Fruit fly (Drosophila melanogaster) whole organism, embryonic: ENCODE measurements around the gene CG42798.
A peak's percentile ranks its signal among the peaks of the same experiment; 100 is the strongest.

Experiments used
- Aef1 ChIP-seq: fragments of 200-800 bp; sonication (Bioruptor generic); IDR thresholded peaks from 3 replicates; pipeline ENCODE4 v1.3.6; 2022; ENCODE audit warnings: missing biosample characterization, missing genetic modification characterization
- Bgb ChIP-seq: fragments of 200-800 bp; sonication (Bioruptor generic); IDR thresholded peaks from 2 replicates; pipeline ENCODE4 v1.3.6; 2022; ENCODE audit warnings: missing biosample characterization, missing genetic modification characterization; ENCODE audit not compliant: partially characterized antibody
- C15 ChIP-seq: fragments of 200-800 bp; sonication (Bioruptor generic); IDR thresholded peaks from 3 replicates; pipeline ENCODE4 v1.3.6; 2022; ENCODE audit warnings: missing biosample characterization, missing genetic modification characterization
- CG10147 ChIP-seq: fragments of 200-800 bp; sonication (Bioruptor generic); optimal IDR thresholded peaks from 2 replicates; lab custom pipeline; 2019; ENCODE audit warnings: missing biosample characterization, mild to moderate bottlenecking, missing genetic modification characterization, moderate library complexity
- CG10321 ChIP-seq: fragments of 200-800 bp; sonication (Bioruptor generic); IDR thresholded peaks from 2 replicates; pipeline ENCODE4 v1.3.6; 2022; ENCODE audit warnings: missing biosample characterization, missing genetic modification characterization
- CG10654 ChIP-seq: fragments of 200-800 bp; sonication (Bioruptor generic); optimal IDR thresholded peaks from 2 replicates; lab custom pipeline; 2016; ENCODE audit warnings: missing biosample characterization, missing genetic modification characterization
- CG12071 ChIP-seq: fragments of 200-800 bp; sonication (Bioruptor generic); optimal IDR thresholded peaks from 3 replicates; lab custom pipeline; 2018; ENCODE audit warnings: missing biosample characterization, mild to moderate bottlenecking, missing genetic modification characterization
- CG1233 ChIP-seq: fragments of 200-800 bp; sonication (Bioruptor generic); optimal IDR thresholded peaks from 4 replicates; lab custom pipeline; 2018; ENCODE audit warnings: missing biosample characterization, mild to moderate bottlenecking, missing genetic modification characterization
- CG12769 ChIP-seq: fragments of 200-800 bp; sonication (Bioruptor generic); optimal IDR thresholded peaks from 2 replicates; lab custom pipeline; 2019; ENCODE audit warnings: missing biosample characterization, mild to moderate bottlenecking, missing genetic modification characterization, moderate library complexity
- CG13624 ChIP-seq: fragments of 200-800 bp; sonication (Bioruptor generic); optimal IDR thresholded peaks from 2 replicates; lab custom pipeline; 2016; ENCODE audit warnings: missing biosample characterization, missing genetic modification characterization
- CG14441 ChIP-seq: fragments of 200-800 bp; sonication (Bioruptor generic); IDR thresholded peaks from 2 replicates; pipeline ENCODE4 v1.3.6; 2022; ENCODE audit warnings: missing biosample characterization, missing genetic modification characterization
- CG15696 ChIP-seq: fragments of 200-800 bp; sonication (Bioruptor generic); optimal IDR thresholded peaks from 2 replicates; lab custom pipeline; 2019; ENCODE audit warnings: missing biosample characterization, mild to moderate bottlenecking, missing genetic modification characterization, moderate library complexity
- CG1647 ChIP-seq: fragments of 200-800 bp; sonication (Bioruptor generic); optimal IDR thresholded peaks from 3 replicates; lab custom pipeline; 2016; ENCODE audit warnings: missing biosample characterization, missing genetic modification characterization
- CG16779 ChIP-seq: fragments of 200-800 bp; sonication (Bioruptor generic); IDR thresholded peaks from 2 replicates; pipeline ENCODE4 v1.3.6; 2022; ENCODE audit warnings: missing biosample characterization, missing genetic modification characterization
- CG2875 ChIP-seq: fragments of 200-800 bp; sonication (Bioruptor generic); optimal IDR thresholded peaks from 2 replicates; lab custom pipeline; 2017; ENCODE audit warnings: missing biosample characterization, mild to moderate bottlenecking, missing genetic modification characterization, missing genetic modification reagents
- CG3726 ChIP-seq: fragments of 200-800 bp; sonication (Bioruptor generic); IDR thresholded peaks from 3 replicates; pipeline ENCODE4, ENCODE4 v1.3.6; 2022; ENCODE audit warnings: missing biosample characterization, missing genetic modification characterization
- CG3995 ChIP-seq: fragments of 200-800 bp; sonication (Bioruptor generic); optimal IDR thresholded peaks from 3 replicates; lab custom pipeline; 2016; ENCODE audit warnings: missing biosample characterization, missing genetic modification characterization
- CG7357 ChIP-seq: fragments of 200-800 bp; sonication (Bioruptor generic); IDR thresholded peaks from 3 replicates; pipeline ENCODE4 v1.3.6; 2022; ENCODE audit warnings: missing biosample characterization, missing genetic modification characterization
- CG7928 ChIP-seq: fragments of 200-800 bp; sonication (Bioruptor generic); optimal IDR thresholded peaks from 2 replicates; lab custom pipeline; 2017; ENCODE audit warnings: missing biosample characterization, mild to moderate bottlenecking, missing genetic modification characterization
- CG8290 ChIP-seq, 3 experiments: fragments of 200-800 bp; sonication (Bioruptor generic); optimal IDR thresholded peaks; 2 replicates each; lab custom pipeline; 2016 to 2019; ENCODE audit warnings: missing biosample characterization in 3 of 3, missing genetic modification characterization in 3 of 3, mild to moderate bottlenecking in 2 of 3, moderate library complexity in 1 of 3
- Chrac-16 ChIP-seq: fragments of 200-800 bp; sonication (Bioruptor generic); optimal IDR thresholded peaks from 3 replicates; lab custom pipeline; 2016; ENCODE audit warnings: missing biosample characterization, missing genetic modification characterization
- D ChIP-seq, 2 experiments: fragments of 200-800 bp in 1 of 2; fragments of >200 bp in 1 of 2; sonication (Bioruptor generic) in 1 of 2; optimal IDR thresholded peaks; 2 replicates in 1 of 2; 3 replicates in 1 of 2; lab custom pipeline; 2017; ENCODE audit warnings: mild to moderate bottlenecking in 1 of 2, missing biosample characterization in 1 of 2, missing genetic modification characterization in 1 of 2, missing genetic modification reagents in 1 of 2
- Doc2 ChIP-seq: fragments of 200-800 bp; sonication (Bioruptor generic); IDR thresholded peaks from 2 replicates; pipeline ENCODE4 v1.3.6; 2022; ENCODE audit warnings: missing biosample characterization, missing genetic modification characterization
- Fer2 ChIP-seq: fragments of 200-800 bp; sonication (Bioruptor generic); optimal IDR thresholded peaks from 2 replicates; lab custom pipeline; 2018; ENCODE audit warnings: missing biosample characterization, mild to moderate bottlenecking, missing genetic modification characterization, moderate library complexity
- Hmr ChIP-seq: fragments of 200-800 bp; sonication (Bioruptor generic); optimal IDR thresholded peaks from 3 replicates; lab custom pipeline; 2017; ENCODE audit warnings: mild to moderate bottlenecking, missing biosample characterization, missing genetic modification reagents, missing genetic modification characterization
- Lhr ChIP-seq: fragments of 200-800 bp; sonication (Bioruptor generic); optimal IDR thresholded peaks from 3 replicates; lab custom pipeline; 2017; ENCODE audit warnings: mild to moderate bottlenecking, missing biosample characterization, missing genetic modification reagents, missing genetic modification characterization
- Mes4 ChIP-seq: fragments of 200-800 bp; sonication (Bioruptor generic); optimal IDR thresholded peaks from 2 replicates; lab custom pipeline; 2016; ENCODE audit warnings: missing biosample characterization, missing genetic modification characterization
- NC2α ChIP-seq: fragments of 200-800 bp; sonication (Bioruptor generic); optimal IDR thresholded peaks from 2 replicates; lab custom pipeline; 2016; ENCODE audit warnings: missing biosample characterization, missing genetic modification characterization
- Neu2 ChIP-seq: fragments of 200-800 bp; sonication (Bioruptor generic); optimal IDR thresholded peaks from 3 replicates; lab custom pipeline; 2016; ENCODE audit warnings: missing biosample characterization, missing genetic modification characterization, borderline replicate concordance
- Opbp ChIP-seq: fragments of 200-800 bp; sonication (Bioruptor generic); IDR thresholded peaks from 3 replicates; pipeline ENCODE4 v1.3.6; 2022; ENCODE audit warnings: missing biosample characterization, missing genetic modification characterization; ENCODE audit not compliant: partially characterized antibody
- Sox100B ChIP-seq: fragments of 200-800 bp; sonication (Bioruptor generic); optimal IDR thresholded peaks from 3 replicates; lab custom pipeline; 2018; ENCODE audit warnings: missing biosample characterization, mild to moderate bottlenecking, missing genetic modification characterization
- dimm ChIP-seq: fragments of 200-800 bp; sonication (Bioruptor generic); IDR thresholded peaks from 2 replicates; pipeline ENCODE4 v1.3.6; 2022; ENCODE audit warnings: missing biosample characterization, missing genetic modification characterization
- dpn ChIP-seq, 2 experiments: fragments of 200-800 bp; sonication (Bioruptor generic); optimal IDR thresholded peaks; 3 replicates each; lab custom pipeline; 2016; ENCODE audit warnings: missing biosample characterization in 2 of 2, missing genetic modification characterization in 2 of 2
- emc ChIP-seq: fragments of 200-800 bp; sonication (Bioruptor generic); optimal IDR thresholded peaks from 2 replicates; lab custom pipeline; 2016; ENCODE audit warnings: missing biosample characterization, missing genetic modification characterization
- ewg ChIP-seq: fragments of 200-800 bp; sonication (Bioruptor generic); optimal IDR thresholded peaks from 3 replicates; lab custom pipeline; 2017; ENCODE audit warnings: mild to moderate bottlenecking, missing biosample characterization, missing genetic modification reagents, missing genetic modification characterization
- gcm ChIP-seq: fragments of 200-800 bp; sonication (Bioruptor generic); optimal IDR thresholded peaks from 2 replicates; lab custom pipeline; 2019; ENCODE audit warnings: missing biosample characterization, mild to moderate bottlenecking, missing genetic modification characterization, moderate library complexity
- gro ChIP-seq: fragments of 200-800 bp; sonication (Bioruptor generic); optimal IDR thresholded peaks from 2 replicates; lab custom pipeline; 2016; ENCODE audit warnings: missing biosample characterization, missing genetic modification characterization
- lov ChIP-seq, 2 experiments: fragments of 200-800 bp in 1 of 2; fragments of >200 bp in 1 of 2; sonication (Bioruptor generic) in 1 of 2; IDR thresholded peaks in 1 of 2; optimal IDR thresholded peaks in 1 of 2; 2 replicates in 1 of 2; 3 replicates in 1 of 2; pipeline versions ENCODE4 v1.3.6 to Lab custom; 2017 to 2022; ENCODE audit warnings: missing biosample characterization in 1 of 2, missing genetic modification characterization in 1 of 2
- luna ChIP-seq: fragments of 200-800 bp; sonication (Bioruptor generic); optimal IDR thresholded peaks from 2 replicates; lab custom pipeline; 2016; ENCODE audit warnings: missing biosample characterization, missing genetic modification characterization
- nerfin-1 ChIP-seq: fragments of 200-800 bp; sonication (Bioruptor generic); optimal IDR thresholded peaks from 3 replicates; lab custom pipeline; 2019; ENCODE audit warnings: missing biosample characterization, mild to moderate bottlenecking, missing genetic modification characterization, moderate library complexity
- p53 ChIP-seq: fragments of 200-800 bp; sonication (Bioruptor generic); optimal IDR thresholded peaks from 2 replicates; lab custom pipeline; 2016; ENCODE audit warnings: missing biosample characterization, missing genetic modification characterization
- pita ChIP-seq: fragments of 200-800 bp; sonication (Bioruptor generic); optimal IDR thresholded peaks from 2 replicates; lab custom pipeline; 2017; ENCODE audit warnings: missing biosample characterization, mild to moderate bottlenecking, missing genetic modification characterization
- row ChIP-seq: fragments of 200-800 bp; sonication (Bioruptor generic); IDR thresholded peaks from 3 replicates; pipeline ENCODE4 v1.3.6; 2022; ENCODE audit warnings: missing biosample characterization, missing genetic modification characterization
- schlank ChIP-seq: fragments of 200-800 bp; sonication (Bioruptor generic); optimal IDR thresholded peaks from 2 replicates; lab custom pipeline; 2018; ENCODE audit warnings: missing biosample characterization, mild to moderate bottlenecking, missing genetic modification characterization
- sens ChIP-seq: fragments of 200-800 bp; sonication (Bioruptor generic); peaks from one replicate; lab custom pipeline; 2016; ENCODE audit warnings: missing biosample characterization, missing genetic modification characterization
- ssp ChIP-seq: fragments of 200-800 bp; sonication (Bioruptor generic); IDR thresholded peaks from 2 replicates; pipeline ENCODE4 v1.3.6; 2022; ENCODE audit warnings: missing biosample characterization, missing genetic modification characterization
- twi ChIP-seq: fragments of 200-800 bp; optimal IDR thresholded peaks from 2 replicates; lab custom pipeline; 2019; ENCODE audit warnings: missing biosample characterization, mild to moderate bottlenecking, missing genetic modification characterization, moderate library complexity
- wor ChIP-seq: fragments of 200-800 bp; sonication (Bioruptor generic); IDR thresholded peaks from 2 replicates; pipeline ENCODE4 v1.3.6; 2022; ENCODE audit warnings: missing biosample characterization, missing genetic modification characterization

CG42798 gene

DNA sequence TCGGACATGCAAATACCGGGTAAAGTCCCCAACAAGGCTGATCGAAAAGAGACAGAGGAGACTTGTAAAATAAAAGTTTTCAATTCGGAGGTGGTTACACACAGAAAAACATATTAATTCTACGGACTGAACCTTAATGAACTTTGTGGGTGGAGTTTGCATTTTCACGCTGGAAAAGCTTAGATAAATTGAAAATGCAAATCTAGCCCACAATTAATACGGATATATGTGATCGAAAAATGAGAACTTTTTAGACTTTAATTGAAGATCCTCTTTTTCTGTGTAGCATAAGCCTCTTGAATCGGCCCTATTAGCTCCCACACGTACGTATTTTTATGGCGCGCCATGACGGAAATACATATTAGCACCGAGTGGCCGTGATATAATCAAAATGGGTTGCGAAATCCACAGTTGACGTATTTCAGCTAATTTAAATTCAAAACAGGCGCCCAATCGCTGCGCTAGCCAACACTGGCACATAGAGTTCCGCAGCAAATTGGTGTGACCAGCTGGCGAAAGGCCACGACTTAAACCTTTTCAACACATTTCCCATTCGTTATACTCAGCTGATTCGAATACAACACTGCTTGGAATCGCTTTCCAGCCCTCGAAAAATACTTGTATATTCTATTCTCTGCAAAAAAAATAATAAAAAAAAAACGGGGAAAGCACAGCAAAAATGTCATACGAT, 21.0 kb upstream of the CG42798 start (continued):
- TF ChIP-seq dimm = no peak
- TF ChIP-seq schlank (tag; lab: Kevin White, UChicago) = peak; percentile 5
- no peak for TF ChIP-seq CG3726 (GFP tag; lab: Robert Waterston, UW)
- TF ChIP-seq Doc2 (GFP tag; lab: Robert Waterston, UW) = no peak
- TF ChIP-seq Hmr (GFP tag; lab: Kevin White, UChicago) = peak; percentile 83
- TF ChIP-seq luna (GFP tag; lab: Kevin White, UChicago) = peak; percentile 66
- TF ChIP-seq Aef1 = no peak; the same call in 2 of the 3 replicates
- TF ChIP-seq CG16779 (GFP tag; lab: Robert Waterston, UW) = 0 out of 2 replicates have a peak, but pooled peaks have one; percentile 18
- peak; percentile 57; the same call in 1 of the 2 replicates for TF ChIP-seq ssp
- TF ChIP-seq pita (GFP tag; lab: Kevin White, UChicago) = no peak
- peak; percentile 90 for TF ChIP-seq sens (GFP tag; lab: Kevin White, UChicago)
- peak; percentile 26 for TF ChIP-seq twi (tag; lab: Kevin White, UChicago)
- peak; percentile 44 for TF ChIP-seq ewg (GFP tag; lab: Kevin White, UChicago)
- peak; percentile 68; the same call in 1 of the 2 replicates for TF ChIP-seq Bgb (GFP tag; lab: Robert Waterston, UW)
- peak; percentile 33 for TF ChIP-seq Sox100B (GFP tag; lab: Kevin White, UChicago)
- peak; percentile 3 for TF ChIP-seq Fer2 (tag; lab: Kevin White, UChicago)
- peak; percentile 96 for TF ChIP-seq CG7928
- TF ChIP-seq gcm (GFP tag; lab: Kevin White, UChicago) = no peak
- TF ChIP-seq NC2α (GFP tag; lab: Kevin White, UChicago) = no peak
- peak; percentile 74 for TF ChIP-seq row
- peak; percentile 40 for TF ChIP-seq p53 (GFP tag; lab: Kevin White, UChicago)
- TF ChIP-seq CG7357 (GFP tag; lab: Robert Waterston, UW) = no peak
- TF ChIP-seq Lhr (GFP tag; lab: Kevin White, UChicago) = peak; percentile 75
- peak; percentile 72 for TF ChIP-seq Opbp (GFP tag; lab: Robert Waterston, UW)
- peak; percentile 9 for TF ChIP-seq CG1233
- peak; percentile 61 for TF ChIP-seq CG8290 (GFP tag; optimal IDR thresholded peaks at IDR 0.05; lab: Kevin White, UChicago)
- peak in 1 of 2 experiments; percentile 85 for TF ChIP-seq CG8290 (tag; optimal IDR thresholded peaks at IDR 0.05; lab: Kevin White, UChicago)
- no peak for TF ChIP-seq C15 (GFP tag; lab: Robert Waterston, UW)
- no peak for TF ChIP-seq wor (GFP tag; lab: Robert Waterston, UW)
- peak; percentile 0 for TF ChIP-seq CG15696 (tag; lab: Kevin White, UChicago)
- peak; percentile 64 for TF ChIP-seq CG12769 (tag; lab: Kevin White, UChicago)
- peak; percentile 64 for TF ChIP-seq CG1647
- peak; percentile 34 for TF ChIP-seq CG2875 (GFP tag; lab: Kevin White, UChicago)
- peak; percentile 47 for TF ChIP-seq CG3995
- TF ChIP-seq CG14441 (GFP tag; lab: Robert Waterston, UW) = peak; percentile 63
- TF ChIP-seq CG10654 (GFP tag; lab: Kevin White, UChicago) = peak; percentile 10
- peak; percentile 73 for TF ChIP-seq Chrac-16 (GFP tag; lab: Kevin White, UChicago)
- TF ChIP-seq CG10147 (GFP tag; lab: Kevin White, UChicago) = no peak
- TF ChIP-seq D (optimal IDR thresholded peaks at IDR 0.05; lab: Kevin White, UChicago) = no peak
- no peak for TF ChIP-seq D (GFP tag; optimal IDR thresholded peaks at IDR 0.05; lab: Kevin White, UChicago)
- peak; percentile 80 for TF ChIP-seq CG13624 (GFP tag; lab: Kevin White, UChicago)
- peak; percentile 58 to 77 for TF ChIP-seq dpn (GFP tag; optimal IDR thresholded peaks at IDR 0.05; lab: Kevin White, UChicago)
- TF ChIP-seq nerfin-1 (tag; lab: Kevin White, UChicago) = peak; percentile 49
- peak; percentile 23 for TF ChIP-seq CG12071
- TF ChIP-seq CG10321 (GFP tag; lab: Robert Waterston, UW) = 0 out of 2 replicates have a peak, but pooled peaks have one; percentile 7
- no peak for TF ChIP-seq lov (optimal IDR thresholded peaks at IDR 0.05; lab: Kevin White, UChicago)
- peak; percentile 66; the same call in 2 of the 3 replicates for TF ChIP-seq lov (GFP tag; IDR thresholded peaks at IDR 0.05; lab: Robert Waterston, UW)
- no peak for TF ChIP-seq emc (GFP tag; lab: Kevin White, UChicago)
- TF ChIP-seq Mes4 = peak; percentile 65
- TF ChIP-seq Neu2 = no peak
- peak; percentile 53 for TF ChIP-seq gro (GFP tag; lab: Kevin White, UChicago)
